Fruit fly (Drosophila melanogaster): Measurements from ENCODE around the gene CG31365.

DNA sequence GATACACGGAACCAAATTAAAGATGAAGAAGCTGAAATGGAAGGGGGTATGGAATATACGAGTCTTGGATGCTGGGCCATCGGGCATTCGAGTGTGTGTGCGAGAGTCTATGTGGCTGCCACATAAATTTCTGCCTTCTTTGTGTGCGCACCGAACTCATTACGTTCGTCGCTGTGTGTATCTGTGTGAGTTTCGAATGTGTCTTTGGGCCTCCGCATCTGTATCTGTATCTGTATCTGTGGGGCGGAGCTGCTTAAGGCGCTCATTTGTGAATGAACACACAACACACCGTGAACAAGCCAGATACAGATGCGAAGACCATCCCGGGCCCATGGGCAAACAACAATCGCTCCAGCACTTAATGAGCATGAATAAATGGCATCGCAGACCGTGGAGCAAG lies 17.2 kb upstream of the CG31365 start:
- TF ChIP-seq CG32264 (GFP tag; optimal IDR thresholded peaks at IDR 0.05): no peak
- TF ChIP-seq fru (GFP tag; optimal IDR thresholded peaks at IDR 0.05): no peak
- TF ChIP-seq psq (GFP tag; optimal IDR thresholded peaks at IDR 0.05): no peak
- no peak for TF ChIP-seq dsf (GFP tag; optimal IDR thresholded peaks at IDR 0.05; ENCODE audit: borderline replicate concordance)
- TF ChIP-seq Hr78 (GFP tag; optimal IDR thresholded peaks at IDR 0.05): no peak
- TF ChIP-seq usp (GFP tag; optimal IDR thresholded peaks at IDR 0.05): no peak
- no peak for TF ChIP-seq rgr (GFP tag; optimal IDR thresholded peaks at IDR 0.05)
- no peak for TF ChIP-seq lola (GFP tag; optimal IDR thresholded peaks at IDR 0.05)
- no peak for TF ChIP-seq sv (GFP tag; optimal IDR thresholded peaks at IDR 0.05)
- no peak for TF ChIP-seq Abd-B (GFP tag; optimal IDR thresholded peaks at IDR 0.05)
- TF ChIP-seq N (GFP tag; optimal IDR thresholded peaks at IDR 0.05): no peak
- TF ChIP-seq sage (GFP tag; optimal IDR thresholded peaks at IDR 0.05): no peak
